Worm (Caenorhabditis elegans) whole organism, L4 larva: Measurements from ENCODE around the gene cyp-14A4.

ENCODE experiments used
- F26F4.8 ChIP-seq: fragments of 200-800 bp; sonication (Bioruptor generic); conservative IDR thresholded peaks from 2 replicates; pipeline ENCODE4 v1.3.6; 2022; ENCODE audit warnings: missing genetic modification characterization, missing compliant biosample characterization
- F37D6.2 ChIP-seq: sonication (generic microtip); optimal IDR thresholded peaks from 2 replicates; lab custom pipeline; 2016; ENCODE audit warnings: mild to moderate bottlenecking, missing genetic modification characterization, missing compliant biosample characterization
- F49E8.2 ChIP-seq: sonication (generic microtip); optimal IDR thresholded peaks from 2 replicates; lab custom pipeline; 2016; ENCODE audit warnings: missing compliant biosample characterization, mild to moderate bottlenecking, missing genetic modification characterization, borderline replicate concordance
- T20F7.1 ChIP-seq: fragments of 200-800 bp; sonication (Bioruptor generic); optimal IDR thresholded peaks from 2 replicates; lab custom pipeline; 2018; ENCODE audit warnings: mild to moderate bottlenecking, missing genetic modification characterization, missing compliant biosample characterization
- Y75B8A.6 ChIP-seq: fragments of 200-800 bp; sonication (Bioruptor generic); IDR thresholded peaks from 2 replicates; pipeline ENCODE4 v1.3.6; 2022; ENCODE audit warnings: missing genetic modification reagents, missing genetic modification characterization, missing compliant biosample characterization
- aha-1 ChIP-seq: fragments of 150-350 bp; peaks from one replicate; lab custom pipeline; 2014; ENCODE audit warnings: missing biosample characterization, missing genetic modification characterization
- aly-2 ChIP-seq: sonication (generic microtip); optimal IDR thresholded peaks from 2 replicates; lab custom pipeline; 2018; ENCODE audit warnings: missing biosample characterization, missing genetic modification characterization
- ceh-32 ChIP-seq: sonication (generic microtip); optimal IDR thresholded peaks from 2 replicates; lab custom pipeline; 2016; ENCODE audit warnings: mild to moderate bottlenecking, missing genetic modification characterization, missing compliant biosample characterization; ENCODE audit not compliant: poor library complexity
- ceh-62 ChIP-seq: sonication (generic microtip); optimal IDR thresholded peaks from 2 replicates; lab custom pipeline; 2017; ENCODE audit warnings: missing biosample characterization, missing genetic modification characterization
- ces-1 ChIP-seq: fragments of 150-350 bp; sonication (generic microtip); optimal IDR thresholded peaks from 4 replicates; lab custom pipeline; 2014; ENCODE audit warnings: missing biosample characterization, missing genetic modification reagents, missing genetic modification characterization
- daf-16 ChIP-seq, 3 experiments: sonication (generic microtip); optimal IDR thresholded peaks; 2 replicates each; lab custom pipeline; 2016 to 2017; ENCODE audit warnings: missing genetic modification characterization in 3 of 3, missing genetic modification reagents in 3 of 3, mild to moderate bottlenecking in 2 of 3, missing compliant biosample characterization in 2 of 3, missing biosample characterization in 1 of 3, moderate library complexity in 1 of 3
- daf-8 ChIP-seq: fragments of 200-800 bp; sonication (Bioruptor generic); IDR thresholded peaks from 2 replicates; pipeline ENCODE4 v1.3.6; 2022; ENCODE audit warnings: missing genetic modification characterization, missing compliant biosample characterization
- dmd-6 ChIP-seq: fragments of 200-800 bp; sonication (Bioruptor generic); IDR thresholded peaks from 2 replicates; pipeline ENCODE4 v1.3.6; 2022; ENCODE audit warnings: missing genetic modification reagents, missing genetic modification characterization, missing compliant biosample characterization
- dve-1 ChIP-seq: sonication (generic microtip); optimal IDR thresholded peaks from 2 replicates; lab custom pipeline; 2017; ENCODE audit warnings: antibody characterized with exemption, mild to moderate bottlenecking, missing genetic modification characterization, missing compliant biosample characterization; ENCODE audit not compliant: insufficient read depth
- hlh-11 ChIP-seq: fragments of 200-800 bp; sonication (Bioruptor generic); optimal IDR thresholded peaks from 2 replicates; lab custom pipeline; 2018; ENCODE audit warnings: mild to moderate bottlenecking, missing genetic modification characterization, missing compliant biosample characterization
- hlh-30 ChIP-seq: sonication (generic microtip); optimal IDR thresholded peaks from 2 replicates; lab custom pipeline; 2017; ENCODE audit warnings: antibody characterized with exemption, mild to moderate bottlenecking, missing genetic modification characterization, missing compliant biosample characterization; ENCODE audit not compliant: insufficient read depth
- jun-1 ChIP-seq: fragments of 150-350 bp; optimal IDR thresholded peaks from 2 replicates; lab custom pipeline; 2014; ENCODE audit warnings: missing biosample characterization, missing genetic modification reagents, missing genetic modification characterization
- lim-7 ChIP-seq: fragments of 200-800 bp; sonication (Bioruptor generic); IDR thresholded peaks from 2 replicates; pipeline ENCODE4 v1.3.6; 2022; ENCODE audit warnings: missing genetic modification characterization, missing compliant biosample characterization
- lin-1 ChIP-seq: fragments of 200-800 bp; sonication (Bioruptor generic); IDR thresholded peaks from 2 replicates; pipeline ENCODE4 v1.3.6; 2022; ENCODE audit warnings: missing genetic modification reagents, missing genetic modification characterization, missing compliant biosample characterization
- lin-38 ChIP-seq: fragments of 200-800 bp; sonication (Bioruptor generic); IDR thresholded peaks from 2 replicates; pipeline ENCODE4 v1.3.6; 2022; ENCODE audit warnings: missing genetic modification reagents, missing genetic modification characterization, missing compliant biosample characterization
- lin-39 ChIP-seq: fragments of 150-350 bp; optimal IDR thresholded peaks from 2 replicates; lab custom pipeline; 2014; ENCODE audit warnings: missing biosample characterization, missing genetic modification reagents, missing genetic modification characterization
- mdl-1 ChIP-seq, 2 experiments: fragments of 150-350 bp in 1 of 2; sonication (generic microtip) in 1 of 2; optimal IDR thresholded peaks; 2 replicates each; lab custom pipeline; 2014 to 2017; ENCODE audit warnings: missing biosample characterization in 2 of 2, missing genetic modification characterization in 2 of 2
- mes-2 ChIP-seq: sonication (generic microtip); optimal IDR thresholded peaks from 2 replicates; lab custom pipeline; 2016; ENCODE audit warnings: missing genotype, mild to moderate bottlenecking, missing genetic modification characterization, missing compliant biosample characterization; ENCODE audit not compliant: poor library complexity, severe bottlenecking
- mxl-2 ChIP-seq: fragments of 200-800 bp; sonication (Bioruptor generic); conservative IDR thresholded peaks from 2 replicates; pipeline ENCODE4 v1.3.6; 2022; ENCODE audit warnings: missing genetic modification reagents, missing genetic modification characterization, missing compliant biosample characterization
- nhr-28 ChIP-seq: fragments of 150-350 bp; optimal IDR thresholded peaks from 2 replicates; lab custom pipeline; 2014; ENCODE audit warnings: missing biosample characterization, missing genetic modification characterization
- nhr-76 ChIP-seq: fragments of 150-350 bp; optimal IDR thresholded peaks from 2 replicates; lab custom pipeline; 2014; ENCODE audit warnings: missing biosample characterization, missing genetic modification characterization
- pqm-1 ChIP-seq: sonication (generic microtip); optimal IDR thresholded peaks from 2 replicates; lab custom pipeline; 2017; ENCODE audit warnings: missing biosample characterization, missing genetic modification characterization
- rbr-2 ChIP-seq: sonication (generic microtip); optimal IDR thresholded peaks from 2 replicates; lab custom pipeline; 2016; ENCODE audit warnings: missing genotype, missing genetic modification characterization, missing compliant biosample characterization
- saeg-2 ChIP-seq: fragments of 200-800 bp; sonication (Bioruptor generic); IDR thresholded peaks from 2 replicates; pipeline ENCODE4 v1.3.6; 2022; ENCODE audit warnings: missing genetic modification reagents, missing genetic modification characterization, missing compliant biosample characterization
- sdz-12 ChIP-seq: fragments of 200-800 bp; sonication (Bioruptor generic); optimal IDR thresholded peaks from 2 replicates; lab custom pipeline; 2018; ENCODE audit warnings: mild to moderate bottlenecking, missing genetic modification characterization, missing compliant biosample characterization
- skn-1 ChIP-seq: fragments of 150-350 bp; optimal IDR thresholded peaks from 2 replicates; lab custom pipeline; 2014; ENCODE audit warnings: missing biosample characterization, missing genetic modification characterization
- unc-62 ChIP-seq, 3 experiments: fragments of 150-350 bp in 1 of 3; sonication (generic microtip); optimal IDR thresholded peaks in 2 of 3; peaks in 1 of 3; 1 replicate in 1 of 3; 2 replicates in 2 of 3; lab custom pipeline; 2014 to 2017; ENCODE audit warnings: missing biosample characterization in 3 of 3, missing genetic modification characterization in 3 of 3, missing genetic modification reagents in 3 of 3, missing genotype in 1 of 3
- vab-7 ChIP-seq: fragments of 200-800 bp; sonication (Bioruptor generic); IDR thresholded peaks from 2 replicates; pipeline ENCODE4 v1.3.6; 2022; ENCODE audit warnings: missing genetic modification reagents, missing genetic modification characterization, missing compliant biosample characterization
- zfp-3 ChIP-seq: fragments of 200-800 bp; sonication (Bioruptor generic); conservative IDR thresholded peaks from 2 replicates; pipeline ENCODE4 v1.3.6; 2022; ENCODE audit warnings: missing genetic modification reagents, missing genetic modification characterization, missing compliant biosample characterization
- zip-2 ChIP-seq: fragments of 150-350 bp; optimal IDR thresholded peaks from 2 replicates; lab custom pipeline; 2014; ENCODE audit warnings: missing biosample characterization, missing genetic modification characterization

Gene cyp-14A4

DNA sequence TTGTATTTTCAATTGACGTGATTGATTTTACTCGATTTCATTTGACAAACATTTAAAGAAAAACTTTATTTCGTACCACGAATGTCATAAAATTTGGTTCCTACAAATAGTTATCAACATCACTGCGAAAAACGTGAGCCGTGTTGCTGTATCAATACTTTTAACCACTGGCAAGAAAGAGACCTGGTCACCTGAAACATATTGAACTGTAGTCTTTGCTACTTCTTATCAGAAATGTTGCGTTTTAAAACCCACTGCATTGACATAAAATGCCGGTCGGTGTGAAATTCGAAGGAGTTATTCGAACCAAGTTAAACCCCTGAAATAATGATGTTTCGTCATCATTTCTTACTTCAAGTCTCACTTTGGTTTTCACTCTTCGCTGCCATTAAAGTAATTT lies 36.4 kb downstream of the cyp-14A4 start (continued):
- no peak for TF ChIP-seq ces-1 (GFP tag; lab: Kevin White, UChicago)
- TF ChIP-seq pqm-1 = no peak
- TF ChIP-seq daf-16 (GFP tag; optimal IDR thresholded peaks at IDR 0.05; lab: Kevin White, UChicago) = no peak
- peak; percentile 74 for TF ChIP-seq daf-16 (tag; optimal IDR thresholded peaks at IDR 0.05; lab: Kevin White, UChicago)
- TF ChIP-seq aly-2 (tag; lab: Kevin White, UChicago) = no peak
- TF ChIP-seq ceh-32 (tag; lab: Kevin White, UChicago) = no peak
- TF ChIP-seq nhr-76 (tag; lab: Kevin White, UChicago) = no peak
- TF ChIP-seq ceh-62 (tag; lab: Kevin White, UChicago) = no peak
- TF ChIP-seq zfp-3 (GFP tag; lab: Robert Waterston, UW) = no peak
- TF ChIP-seq dve-1 (tag; lab: Kevin White, UChicago) = peak; percentile 61
- TF ChIP-seq lin-1 (GFP tag; lab: Robert Waterston, UW) = no peak
- no peak for TF ChIP-seq mxl-2 (GFP tag; lab: Robert Waterston, UW)
- TF ChIP-seq jun-1 (tag; lab: Kevin White, UChicago) = no peak
- TF ChIP-seq vab-7 = no peak
- no peak for TF ChIP-seq saeg-2

DNA sequence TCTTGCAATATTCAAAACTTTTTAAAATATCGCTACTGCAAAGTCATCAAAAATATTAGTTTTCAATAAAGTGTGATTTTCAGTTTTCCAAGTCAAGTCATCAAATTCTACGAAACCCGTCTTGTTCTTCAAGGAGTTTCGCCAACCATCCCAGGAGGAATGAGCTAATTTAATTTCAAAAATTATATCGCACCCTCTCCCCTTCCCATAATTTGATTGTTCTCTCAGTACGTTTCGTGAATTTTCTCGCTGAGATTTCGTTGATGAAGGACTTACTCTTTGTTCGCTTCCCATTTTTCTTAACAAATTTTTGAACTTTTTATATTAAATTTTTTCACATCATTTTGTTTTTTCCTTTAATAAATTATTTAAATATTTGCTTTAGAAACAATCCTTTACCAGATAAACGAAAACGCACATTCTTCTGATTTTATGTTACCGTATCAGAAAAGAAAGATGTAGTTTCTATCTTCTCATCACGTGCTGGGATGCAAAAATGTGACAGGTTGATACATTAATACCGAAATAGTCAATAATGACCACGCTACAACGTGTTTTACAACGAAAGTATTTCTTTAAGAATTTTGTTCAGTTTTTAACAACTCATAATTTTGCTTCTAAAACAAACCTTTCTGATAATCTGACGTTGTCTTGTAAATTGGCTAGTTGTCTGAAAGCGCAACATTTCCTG lies 37.2 kb downstream of the cyp-14A4 start:
- TF ChIP-seq hlh-11 (tag; lab: Kevin White, UChicago) (peak; percentile 33), nhr-28 (tag; lab: Kevin White, UChicago) (peak; percentile 82), dmd-6 (GFP tag; lab: Robert Waterston, UW) (peak; percentile 52), lim-7 (GFP tag; lab: Robert Waterston, UW) (no peak), hlh-30 (peak; percentile 71), T20F7.1 (GFP tag; lab: Kevin White, UChicago) (peak; percentile 29), skn-1 (tag; lab: Kevin White, UChicago) (no peak), sdz-12 (GFP tag; lab: Kevin White, UChicago) (no peak), mdl-1 (tag; optimal IDR thresholded peaks at IDR 0.05; lab: Kevin White, UChicago) (peak in 1 of 2 experiments; percentile 45), unc-62 (GFP tag; optimal IDR thresholded peaks at IDR 0.05 in 1 of 2; lab: Kevin White, UChicago) (peak in 1 of 2 experiments; percentile 3), unc-62 (tag; optimal IDR thresholded peaks at IDR 0.05; lab: Kevin White, UChicago) (no peak), ces-1 (GFP tag; lab: Kevin White, UChicago) (peak; percentile 85), dve-1 (tag; lab: Kevin White, UChicago) (peak; percentile 67), ceh-32 (tag; lab: Kevin White, UChicago) (no peak)

DNA sequence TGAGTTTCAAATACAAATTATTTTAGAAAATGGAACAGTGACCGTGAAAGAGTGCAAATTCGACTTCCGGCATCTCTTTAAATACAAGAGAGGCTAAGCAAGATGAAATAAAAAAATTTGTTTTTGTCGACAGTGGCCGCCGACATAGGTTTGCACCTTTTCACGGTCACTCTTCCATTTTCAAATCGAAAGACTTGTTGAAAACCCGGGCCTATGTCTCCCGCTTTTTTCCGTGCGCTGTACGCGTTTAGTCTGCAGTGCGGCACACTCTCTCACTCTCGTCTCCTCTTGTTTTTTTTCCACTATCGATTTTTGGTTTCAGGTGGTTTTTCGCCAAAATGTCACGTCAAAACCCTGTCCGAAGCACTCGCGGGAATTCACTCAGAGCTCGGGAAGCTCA lies 38.9 kb downstream of the cyp-14A4 start, which contains the start of gene hpl-1:
TSS of gene hpl-1 (plus strand) at position 301 of the 400 bp plus-strand sequence.
- TF ChIP-seq Y75B8A.6 (GFP tag; lab: Robert Waterston, UW) = no peak
- no peak for TF ChIP-seq lin-39 (tag; lab: Kevin White, UChicago)
- no peak for TF ChIP-seq F49E8.2 (tag; lab: Kevin White, UChicago)
- TF ChIP-seq mes-2 (tag; lab: Kevin White, UChicago) = no peak
- TF ChIP-seq rbr-2 (tag; lab: Kevin White, UChicago) = no peak
- TF ChIP-seq F26F4.8 (GFP tag; lab: Robert Waterston, UW) = no peak
- no peak for TF ChIP-seq F37D6.2
- TF ChIP-seq nhr-28 (tag; lab: Kevin White, UChicago) = no peak
- TF ChIP-seq jun-1 (tag; lab: Kevin White, UChicago) = no peak
- TF ChIP-seq zip-2 (tag; lab: Kevin White, UChicago) = no peak
- TF ChIP-seq lin-38 (GFP tag; lab: Robert Waterston, UW) = no peak
- TF ChIP-seq daf-16 (GFP tag; optimal IDR thresholded peaks at IDR 0.05; lab: Kevin White, UChicago) = no peak
- no peak for TF ChIP-seq daf-16 (tag; optimal IDR thresholded peaks at IDR 0.05; lab: Kevin White, UChicago)
- no peak for TF ChIP-seq daf-8 (GFP tag; lab: Robert Waterston, UW)
- TF ChIP-seq aha-1 (tag; lab: Kevin White, UChicago) = no peak
